Fruit fly (Drosophila melanogaster): ENCODE measurements around the gene AdamTS-A.

AdamTS-A gene

DNA sequence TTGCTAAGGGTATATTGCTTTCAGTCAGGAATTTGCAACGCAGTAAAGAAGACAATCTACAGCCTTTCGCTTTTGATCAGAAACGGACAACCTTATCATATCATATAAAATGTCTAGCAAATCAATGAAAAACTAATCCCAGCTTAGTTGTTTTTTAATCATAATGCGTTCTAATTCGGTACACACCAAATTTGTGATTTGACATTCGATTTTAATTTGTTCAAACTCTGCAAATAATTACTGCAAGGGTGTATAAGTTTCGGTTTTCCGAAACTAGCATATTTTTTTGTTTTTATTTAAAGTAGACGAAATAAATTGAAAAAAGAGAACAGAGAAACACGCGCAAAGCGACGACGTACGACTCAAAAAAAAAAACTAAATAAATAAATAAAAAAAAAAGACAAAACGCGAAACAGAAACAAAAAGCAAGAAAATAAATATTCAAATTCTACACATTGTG lies 3.2 kb downstream of the AdamTS-A start:
- TF ChIP-seq h (GFP tag; optimal IDR thresholded peaks at IDR 0.05) (peak; percentile 19), psq (GFP tag; optimal IDR thresholded peaks at IDR 0.05) (peak; percentile 7), rgr (GFP tag; optimal IDR thresholded peaks at IDR 0.05) (peak; percentile 0), dsf (GFP tag; optimal IDR thresholded peaks at IDR 0.05; ENCODE audit: borderline replicate concordance) (no peak), ey (GFP tag; optimal IDR thresholded peaks at IDR 0.05) (peak; percentile 46), HLH106 (tag; optimal IDR thresholded peaks at IDR 0.05) (peak; percentile 35), Rel (GFP tag; optimal IDR thresholded peaks at IDR 0.05) (no peak), Rel (tag; optimal IDR thresholded peaks at IDR 0.05) (no peak), foxo (GFP tag; optimal IDR thresholded peaks at IDR 0.05) (peak in 1 of 2 experiments; percentile 27), usp (GFP tag; optimal IDR thresholded peaks at IDR 0.05) (no peak), pan (optimal IDR thresholded peaks at IDR 0.05) (no peak), Myc (optimal IDR thresholded peaks at IDR 0.05) (no peak), fru (GFP tag; optimal IDR thresholded peaks at IDR 0.05) (no peak)

DNA sequence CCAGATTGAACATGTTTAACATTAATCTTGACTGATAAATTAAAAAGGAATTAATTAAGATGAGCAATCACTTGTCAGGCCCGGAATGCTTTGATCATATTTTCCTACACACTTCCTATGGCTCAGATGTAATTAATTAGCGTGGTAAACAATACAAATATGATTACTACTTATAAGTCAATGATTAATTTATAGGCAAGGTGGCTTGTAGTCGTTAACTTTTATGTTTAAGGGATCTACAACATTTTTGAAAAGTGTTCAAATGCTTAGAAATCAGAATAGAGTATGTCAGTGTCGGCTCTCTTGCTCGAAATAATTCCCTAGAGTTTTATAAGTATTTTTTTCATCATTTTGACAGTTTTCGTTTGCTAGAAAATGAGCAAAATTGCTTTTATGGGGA lies 4.3 kb downstream of the AdamTS-A start:
- TF ChIP-seq Sp1 (GFP tag; optimal IDR thresholded peaks at IDR 0.05) (no peak), brk (GFP tag; optimal IDR thresholded peaks at IDR 0.05) (no peak), Hnf4 (GFP tag; optimal IDR thresholded peaks at IDR 0.05) (no peak), lola (GFP tag; optimal IDR thresholded peaks at IDR 0.05) (no peak), ey (GFP tag; optimal IDR thresholded peaks at IDR 0.05) (no peak), dl (GFP tag; optimal IDR thresholded peaks at IDR 0.05; ENCODE audit: insufficient read depth in 1 of 2, partially characterized antibody in 2 of 2) (no peak), woc (GFP tag; optimal IDR thresholded peaks at IDR 0.05) (no peak), Dfd (GFP tag; optimal IDR thresholded peaks at IDR 0.05) (no peak), sage (GFP tag; optimal IDR thresholded peaks at IDR 0.05) (no peak), psq (GFP tag; optimal IDR thresholded peaks at IDR 0.05) (no peak), Myc (optimal IDR thresholded peaks at IDR 0.05) (no peak), Abd-B (GFP tag; optimal IDR thresholded peaks at IDR 0.05) (no peak), GATAd (GFP tag; optimal IDR thresholded peaks at IDR 0.05) (no peak), Hr83 (GFP tag; optimal IDR thresholded peaks at IDR 0.05; ENCODE audit: poor library complexity, severe bottlenecking) (no peak), dmrt93B (GFP tag; optimal IDR thresholded peaks at IDR 0.05) (no peak), Mio (GFP tag; optimal IDR thresholded peaks at IDR 0.05) (no peak), dsf (GFP tag; optimal IDR thresholded peaks at IDR 0.05; ENCODE audit: borderline replicate concordance) (no peak), rgr (GFP tag; optimal IDR thresholded peaks at IDR 0.05) (no peak)

DNA sequence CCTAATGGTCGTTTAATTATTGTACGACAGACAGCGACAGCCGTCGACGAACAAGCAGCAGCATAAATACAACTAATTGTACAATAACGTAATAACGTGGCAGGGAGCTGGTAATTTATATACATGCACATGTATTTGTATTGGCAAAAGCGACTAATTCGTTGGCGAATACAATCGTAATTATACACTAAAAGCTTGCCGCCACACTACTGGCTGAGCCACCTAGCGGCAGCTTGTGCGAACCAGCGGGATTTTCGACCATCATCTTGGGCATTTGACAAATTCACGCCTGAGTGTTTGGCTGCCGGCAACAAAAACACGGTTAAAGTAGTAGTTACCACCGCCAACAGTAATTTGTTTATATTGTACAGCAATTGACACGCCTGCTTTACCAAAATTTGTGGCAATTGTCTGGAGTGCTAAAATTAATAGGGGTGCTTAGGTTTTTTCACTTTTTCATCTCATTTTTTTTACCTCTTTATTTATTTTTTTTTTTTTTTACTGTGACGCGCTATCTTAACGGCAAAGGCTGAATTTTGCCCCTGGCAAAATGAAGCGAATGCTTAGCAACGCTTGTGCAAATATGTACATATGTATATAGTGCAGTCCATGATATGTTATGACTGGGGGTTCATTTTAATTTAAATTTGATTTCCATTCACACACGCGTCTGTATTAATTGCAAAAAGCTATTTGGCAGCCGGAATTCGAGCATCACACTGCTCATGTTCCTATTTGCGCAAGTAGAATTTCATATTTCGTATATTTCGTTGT lies 7.8 kb downstream of the AdamTS-A start:
- TF ChIP-seq Sp1 (GFP tag; optimal IDR thresholded peaks at IDR 0.05) = no peak
- TF ChIP-seq OdsH (GFP tag; optimal IDR thresholded peaks at IDR 0.05) = peak; percentile 34
- no peak for TF ChIP-seq HLH106 (tag; optimal IDR thresholded peaks at IDR 0.05)
- TF ChIP-seq Hnf4 (GFP tag; optimal IDR thresholded peaks at IDR 0.05) = peak; percentile 45
- peak; percentile 80 for TF ChIP-seq Hr83 (GFP tag; optimal IDR thresholded peaks at IDR 0.05; ENCODE audit: poor library complexity, severe bottlenecking)
- peak in 1 of 2 experiments; percentile 17 for TF ChIP-seq foxo (GFP tag; optimal IDR thresholded peaks at IDR 0.05)
- peak; percentile 53 for TF ChIP-seq tai (GFP tag; optimal IDR thresholded peaks at IDR 0.05)
- peak; percentile 47 for TF ChIP-seq rgr (GFP tag; optimal IDR thresholded peaks at IDR 0.05)
- TF ChIP-seq psq (GFP tag; optimal IDR thresholded peaks at IDR 0.05) = peak; percentile 12
- no peak for TF ChIP-seq Vsx2 (GFP tag; optimal IDR thresholded peaks at IDR 0.05; ENCODE audit: partially characterized antibody)
- TF ChIP-seq h (GFP tag; optimal IDR thresholded peaks at IDR 0.05) = peak; percentile 54

DNA sequence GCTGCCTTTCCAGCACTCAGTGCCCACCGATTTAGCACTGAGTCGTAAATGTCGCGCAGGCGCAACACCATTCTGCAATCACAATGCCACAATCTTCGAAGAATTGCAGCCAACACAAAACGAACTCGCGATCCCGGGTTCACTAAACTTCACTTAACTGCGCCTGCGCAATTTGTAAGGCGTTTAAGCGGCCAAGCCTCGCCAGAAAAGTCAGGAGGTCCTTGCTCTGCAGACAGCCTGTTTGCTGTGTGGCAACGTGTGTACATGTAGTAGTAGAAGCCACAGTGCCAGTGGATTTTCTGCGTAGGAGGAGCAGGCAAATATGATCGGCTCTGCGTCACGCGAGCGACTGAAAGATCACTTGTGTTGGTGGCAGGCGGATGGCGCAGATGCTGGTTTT lies 12.8 kb downstream of the AdamTS-A start:
- TF ChIP-seq jim (GFP tag; optimal IDR thresholded peaks at IDR 0.05) = no peak
- no peak for TF ChIP-seq Abd-B (GFP tag; optimal IDR thresholded peaks at IDR 0.05)
- no peak for TF ChIP-seq Dfd (GFP tag; optimal IDR thresholded peaks at IDR 0.05)
- TF ChIP-seq sv (GFP tag; optimal IDR thresholded peaks at IDR 0.05) = no peak
- TF ChIP-seq CG32264 (GFP tag; optimal IDR thresholded peaks at IDR 0.05) = no peak
- no peak for TF ChIP-seq pan (optimal IDR thresholded peaks at IDR 0.05)
- TF ChIP-seq lola (GFP tag; optimal IDR thresholded peaks at IDR 0.05) = no peak
- TF ChIP-seq GATAd (GFP tag; optimal IDR thresholded peaks at IDR 0.05) = no peak
- TF ChIP-seq dl (GFP tag; optimal IDR thresholded peaks at IDR 0.05; ENCODE audit: insufficient read depth in 1 of 2, partially characterized antibody in 2 of 2) = no peak
- TF ChIP-seq Hr78 (GFP tag; optimal IDR thresholded peaks at IDR 0.05) = no peak
- no peak for TF ChIP-seq Sp1 (GFP tag; optimal IDR thresholded peaks at IDR 0.05)
- TF ChIP-seq Myc (optimal IDR thresholded peaks at IDR 0.05) = no peak
- TF ChIP-seq N (GFP tag; optimal IDR thresholded peaks at IDR 0.05) = no peak
- TF ChIP-seq Dif (GFP tag; optimal IDR thresholded peaks at IDR 0.05; ENCODE audit: partially characterized antibody) = no peak
- no peak for TF ChIP-seq sage (GFP tag; optimal IDR thresholded peaks at IDR 0.05)
- no peak for TF ChIP-seq fru (GFP tag; optimal IDR thresholded peaks at IDR 0.05)
- no peak for TF ChIP-seq OdsH (GFP tag; optimal IDR thresholded peaks at IDR 0.05)
- TF ChIP-seq foxo (GFP tag; optimal IDR thresholded peaks at IDR 0.05) = no peak
